Worm (Caenorhabditis elegans) whole organism, young adult: ENCODE data around the gene H28G03.2.

Experiments
- F57C9.4 ChIP-seq: sonication (generic microtip); optimal IDR thresholded peaks from 2 replicates; lab custom pipeline; 2017; ENCODE audit warnings: mild to moderate bottlenecking, missing genetic modification characterization, missing compliant biosample characterization
- aptf-3 ChIP-seq: fragments of 200-800 bp; sonication (Bioruptor generic); IDR thresholded peaks from 2 replicates; pipeline ENCODE4 v1.3.6; 2022; ENCODE audit warnings: missing genetic modification characterization, missing compliant biosample characterization
- snpc-1.1 ChIP-seq: sonication (generic microtip); optimal IDR thresholded peaks from 2 replicates; lab custom pipeline; 2017; ENCODE audit warnings: missing genetic modification characterization, mild to moderate bottlenecking, missing compliant biosample characterization, antibody characterized with exemption, moderate library complexity, missing genotype, missing genetic modification reagents; ENCODE audit not compliant: insufficient read depth
- sptf-2 ChIP-seq: fragments of 200-800 bp; sonication (Bioruptor generic); optimal IDR thresholded peaks from 2 replicates; lab custom pipeline; 2018; ENCODE audit warnings: mild to moderate bottlenecking, missing genetic modification characterization, missing compliant biosample characterization
- unc-130 ChIP-seq: sonication (generic microtip); optimal IDR thresholded peaks from 2 replicates; lab custom pipeline; 2016; ENCODE audit warnings: missing genetic modification reagents, missing genetic modification characterization, missing compliant biosample characterization

DNA sequence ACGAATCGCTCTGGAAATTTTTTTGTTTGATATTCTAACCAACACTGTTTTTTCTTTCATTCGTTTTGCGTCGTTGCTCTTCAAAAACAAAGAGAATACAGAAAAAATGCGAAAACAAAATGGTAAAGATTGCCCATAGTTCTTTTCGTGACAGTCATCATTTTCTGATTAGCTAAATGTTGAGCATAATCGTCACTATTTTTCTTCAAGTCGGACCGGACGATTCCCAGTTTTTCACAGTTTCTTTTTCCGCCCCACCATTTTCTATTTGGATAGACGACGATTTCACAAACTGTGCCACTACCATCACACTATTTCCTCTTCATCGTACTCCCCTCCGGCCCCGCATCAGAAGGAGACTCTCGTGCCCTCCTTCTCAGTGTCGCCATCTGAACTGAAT is 58.0 kb downstream of the H28G03.2 start:
- TF ChIP-seq unc-130 (GFP tag; lab: Kevin White, UChicago): no peak
- TF ChIP-seq F57C9.4 (tag; lab: Kevin White, UChicago): no peak
- no peak for TF ChIP-seq sptf-2 (GFP tag; lab: Kevin White, UChicago)
- TF ChIP-seq snpc-1.1: no peak
- no peak for TF ChIP-seq aptf-3
